Fruit fly (Drosophila melanogaster) whole organism, wandering third instar larva: Measurements from ENCODE around the gene RabX2.

Experiments
- CG9705 ChIP-seq: fragments of 200-800 bp; sonication (Bioruptor generic); optimal IDR thresholded peaks from 2 replicates; lab custom pipeline; 2018; ENCODE audit warnings: missing biosample characterization, mild to moderate bottlenecking, missing genetic modification characterization
- Hnf4 ChIP-seq: fragments of 200-800 bp; sonication (Bioruptor generic); optimal IDR thresholded peaks from 2 replicates; lab custom pipeline; 2016; ENCODE audit warnings: missing biosample characterization, mild to moderate bottlenecking, missing genetic modification characterization
- Myc ChIP-seq: fragments of >200 bp; optimal IDR thresholded peaks from 2 replicates; lab custom pipeline; 2017
- OdsH ChIP-seq: fragments of 200-800 bp; sonication (Bioruptor generic); optimal IDR thresholded peaks from 2 replicates; lab custom pipeline; 2016; ENCODE audit warnings: missing biosample characterization, mild to moderate bottlenecking, missing genetic modification characterization
- br ChIP-seq: fragments of 200-800 bp; sonication (Bioruptor generic); optimal IDR thresholded peaks from 2 replicates; lab custom pipeline; 2016; ENCODE audit warnings: missing biosample characterization, missing genetic modification characterization
- ey ChIP-seq: fragments of 200-800 bp; sonication (Bioruptor generic); optimal IDR thresholded peaks from 2 replicates; lab custom pipeline; 2016; ENCODE audit warnings: missing biosample characterization, missing genetic modification characterization
- h ChIP-seq: fragments of 200-800 bp; sonication (Bioruptor generic); optimal IDR thresholded peaks from 3 replicates; lab custom pipeline; 2016; ENCODE audit warnings: missing biosample characterization, mild to moderate bottlenecking, missing genetic modification characterization
- lola ChIP-seq: fragments of >200 bp; optimal IDR thresholded peaks from 2 replicates; lab custom pipeline; 2017; ENCODE audit warnings: missing biosample characterization, missing genetic modification characterization
- pan ChIP-seq: fragments of >200 bp; optimal IDR thresholded peaks from 2 replicates; lab custom pipeline; 2017
- psq ChIP-seq: fragments of 200-800 bp; sonication (Bioruptor generic); optimal IDR thresholded peaks from 3 replicates; lab custom pipeline; 2017; ENCODE audit warnings: missing biosample characterization, mild to moderate bottlenecking, missing genetic modification characterization, moderate library complexity
- sv ChIP-seq: fragments of 200-800 bp; sonication (Bioruptor generic); optimal IDR thresholded peaks from 3 replicates; lab custom pipeline; 2016; ENCODE audit warnings: missing biosample characterization, missing genetic modification characterization
- tai ChIP-seq: sonication (Bioruptor generic); optimal IDR thresholded peaks from 2 replicates; lab custom pipeline; 2016; ENCODE audit warnings: missing biosample characterization, missing genetic modification characterization
- usp ChIP-seq: fragments of >200 bp; optimal IDR thresholded peaks from 2 replicates; lab custom pipeline; 2017; ENCODE audit warnings: missing biosample characterization, missing genetic modification characterization

DNA sequence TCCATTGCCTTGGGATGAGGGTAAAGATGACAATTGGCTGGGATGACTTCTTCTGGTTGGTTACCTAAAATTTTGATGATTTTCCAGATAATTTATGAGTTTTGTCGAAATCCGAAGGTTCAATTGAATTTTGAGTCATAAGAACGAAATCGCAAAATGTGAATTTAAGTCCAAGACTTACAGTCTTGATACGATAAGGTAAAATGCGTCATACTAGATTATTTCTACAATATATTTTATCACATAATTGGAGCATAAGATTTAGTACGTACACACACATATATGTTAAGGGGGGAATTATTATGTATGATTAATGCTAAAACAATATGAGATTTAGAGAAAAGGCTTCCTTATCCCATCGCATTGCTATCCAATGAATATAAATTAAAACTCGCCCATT lies 36.0 kb upstream of the RabX2 start, which contains the start of gene CG32681:
- TF ChIP-seq ey = no peak
- TF ChIP-seq pan (lab: Kevin White, UChicago) = no peak
- TF ChIP-seq Hnf4 (GFP tag; lab: Kevin White, UChicago) = no peak
- no peak for TF ChIP-seq usp (GFP tag; lab: Kevin White, UChicago)
- TF ChIP-seq psq = no peak
- TF ChIP-seq sv = no peak
- no peak for TF ChIP-seq OdsH
- TF ChIP-seq lola (GFP tag; lab: Kevin White, UChicago) = no peak
- no peak for TF ChIP-seq br (GFP tag; lab: Kevin White, UChicago)
- TF ChIP-seq tai (GFP tag; lab: Kevin White, UChicago) = no peak
- no peak for TF ChIP-seq Myc (lab: Kevin White, UChicago)
- TF ChIP-seq h = no peak
- no peak for TF ChIP-seq CG9705 (GFP tag; lab: Kevin White, UChicago)
